Worm (Caenorhabditis elegans) whole organism, mixed stage, embryonic: ENCODE results near the gene srm-3.

Source experiments
- M03D4.4 ChIP-seq: sonication (generic microtip); optimal IDR thresholded peaks from 2 replicates; lab custom pipeline; 2017; ENCODE audit warnings: mild to moderate bottlenecking, missing genetic modification characterization, missing compliant biosample characterization
- blmp-1 ChIP-seq: fragments of 150-350 bp; optimal IDR thresholded peaks from 2 replicates; lab custom pipeline; 2014; ENCODE audit warnings: missing biosample characterization, missing genetic modification characterization
- ceh-39 ChIP-seq: fragments of 150-350 bp; optimal IDR thresholded peaks from 2 replicates; lab custom pipeline; 2014; ENCODE audit warnings: missing biosample characterization, missing genetic modification characterization
- ceh-43 ChIP-seq: fragments of 200-800 bp; sonication (Bioruptor generic); optimal IDR thresholded peaks from 2 replicates; lab custom pipeline; 2018; ENCODE audit warnings: mild to moderate bottlenecking, missing genetic modification characterization, moderate library complexity, missing compliant biosample characterization
- ceh-83 ChIP-seq: fragments of 200-800 bp; sonication (Bioruptor generic); optimal IDR thresholded peaks from 2 replicates; lab custom pipeline; 2018; ENCODE audit warnings: mild to moderate bottlenecking, missing genetic modification characterization, missing compliant biosample characterization
- ces-1 ChIP-seq: fragments of 150-350 bp; optimal IDR thresholded peaks from 2 replicates; lab custom pipeline; 2014; ENCODE audit warnings: missing biosample characterization, missing genetic modification reagents, missing genetic modification characterization
- cnd-1 ChIP-seq: fragments of 200-800 bp; sonication (Bioruptor generic); optimal IDR thresholded peaks from 2 replicates; lab custom pipeline; 2018; ENCODE audit warnings: mild to moderate bottlenecking, missing genetic modification characterization, missing compliant biosample characterization
- drap-1 ChIP-seq: fragments of 200-800 bp; sonication (Bioruptor generic); optimal IDR thresholded peaks from 3 replicates; lab custom pipeline; 2018; ENCODE audit warnings: mild to moderate bottlenecking, missing genetic modification characterization, missing compliant biosample characterization
- elt-1 ChIP-seq: sonication (generic microtip); optimal IDR thresholded peaks from 2 replicates; lab custom pipeline; 2017; ENCODE audit warnings: missing genetic modification characterization, mild to moderate bottlenecking, missing compliant biosample characterization, antibody characterized with exemption, moderate library complexity, borderline replicate concordance; ENCODE audit not compliant: insufficient read depth
- elt-3 ChIP-seq: fragments of 150-350 bp; optimal IDR thresholded peaks from 2 replicates; lab custom pipeline; 2014; ENCODE audit warnings: missing biosample characterization, missing genetic modification characterization
- flh-1 ChIP-seq: fragments of 200-800 bp; sonication (Bioruptor generic); optimal IDR thresholded peaks from 2 replicates; lab custom pipeline; 2018; ENCODE audit warnings: mild to moderate bottlenecking, missing genetic modification characterization, moderate library complexity, missing compliant biosample characterization
- ham-2 ChIP-seq: fragments of 200-800 bp; sonication (Bioruptor generic); optimal IDR thresholded peaks from 2 replicates; lab custom pipeline; 2018; ENCODE audit warnings: mild to moderate bottlenecking, missing genetic modification characterization, missing compliant biosample characterization
- hlh-1 ChIP-seq: fragments of 150-350 bp; optimal IDR thresholded peaks from 2 replicates; lab custom pipeline; 2014; ENCODE audit warnings: missing biosample characterization, missing genetic modification reagents, missing genetic modification characterization
- lin-13 ChIP-seq: fragments of 150-350 bp; optimal IDR thresholded peaks from 2 replicates; lab custom pipeline; 2014; ENCODE audit warnings: missing biosample characterization, missing genetic modification characterization
- lin-32 ChIP-seq: fragments of 200-800 bp; sonication (Bioruptor generic); optimal IDR thresholded peaks from 2 replicates; lab custom pipeline; 2018; ENCODE audit warnings: mild to moderate bottlenecking, missing genetic modification characterization, missing compliant biosample characterization
- lsy-2 ChIP-seq: fragments of 150-350 bp; optimal IDR thresholded peaks from 2 replicates; lab custom pipeline; 2014; ENCODE audit warnings: missing biosample characterization, missing genetic modification characterization
- mab-5 ChIP-seq: fragments of 150-350 bp; optimal IDR thresholded peaks from 2 replicates; lab custom pipeline; 2014; ENCODE audit warnings: missing biosample characterization, missing genetic modification characterization
- mep-1 ChIP-seq: fragments of 150-350 bp; optimal IDR thresholded peaks from 2 replicates; lab custom pipeline; 2017; ENCODE audit warnings: missing biosample characterization, missing genetic modification reagents, missing genetic modification characterization, inconsistent platforms
- mls-2 ChIP-seq: sonication (generic microtip); optimal IDR thresholded peaks from 2 replicates; lab custom pipeline; 2016; ENCODE audit warnings: mild to moderate bottlenecking, missing genetic modification characterization, moderate library complexity, missing compliant biosample characterization
- nhr-2 ChIP-seq: fragments of 150-350 bp; optimal IDR thresholded peaks from 2 replicates; lab custom pipeline; 2014; ENCODE audit warnings: missing biosample characterization, missing genetic modification characterization
- nhr-237 ChIP-seq: fragments of 150-350 bp; optimal IDR thresholded peaks from 2 replicates; lab custom pipeline; 2014; ENCODE audit warnings: missing biosample characterization, missing genetic modification characterization
- nhr-28 ChIP-seq: fragments of 150-350 bp; optimal IDR thresholded peaks from 2 replicates; lab custom pipeline; 2014; ENCODE audit warnings: missing biosample characterization, missing genetic modification characterization
- nhr-76 ChIP-seq: sonication (generic microtip); optimal IDR thresholded peaks from 2 replicates; lab custom pipeline; 2017; ENCODE audit warnings: missing biosample characterization, missing genetic modification characterization
- pha-4 ChIP-seq: fragments of 150-350 bp; optimal IDR thresholded peaks from 2 replicates; lab custom pipeline; 2018; ENCODE audit warnings: missing biosample characterization, missing genetic modification reagents, missing genetic modification characterization
- sem-2 ChIP-seq: fragments of 200-800 bp; sonication (Bioruptor generic); optimal IDR thresholded peaks from 2 replicates; lab custom pipeline; 2018; ENCODE audit warnings: mild to moderate bottlenecking, missing genetic modification characterization, missing compliant biosample characterization
- snpc-4 ChIP-seq: fragments of 150-350 bp; optimal IDR thresholded peaks from 2 replicates; lab custom pipeline; 2014; ENCODE audit warnings: missing biosample characterization, missing genetic modification characterization
- sptf-1 ChIP-seq: sonication (generic microtip); optimal IDR thresholded peaks from 2 replicates; lab custom pipeline; 2017; ENCODE audit warnings: mild to moderate bottlenecking, missing genetic modification characterization, moderate library complexity, missing compliant biosample characterization
- tbx-8 ChIP-seq: fragments of 200-800 bp; sonication (Bioruptor generic); optimal IDR thresholded peaks from 2 replicates; lab custom pipeline; 2018; ENCODE audit warnings: mild to moderate bottlenecking, missing genetic modification characterization, moderate library complexity, missing compliant biosample characterization
- unc-120 ChIP-seq: sonication (generic microtip); optimal IDR thresholded peaks from 2 replicates; lab custom pipeline; 2017; ENCODE audit warnings: missing genetic modification characterization, missing compliant biosample characterization; ENCODE audit not compliant: poor library complexity, severe bottlenecking
- unc-62 ChIP-seq: fragments of 150-350 bp; optimal IDR thresholded peaks from 2 replicates; lab custom pipeline; 2014; ENCODE audit warnings: missing biosample characterization, missing genetic modification reagents, missing genetic modification characterization
- zip-8 ChIP-seq: fragments of 150-350 bp; optimal IDR thresholded peaks from 2 replicates; lab custom pipeline; 2014; ENCODE audit warnings: missing biosample characterization, missing genetic modification characterization

Gene srm-3

ce11 chrIV:9657753-9658152 is 9.0 kb downstream of the srm-3 start, which contains the start of gene acc-1:
acc-1 (plus strand) TSS chrIV:9658053.
- no peak for TF ChIP-seq lsy-2
- TF ChIP-seq ceh-39 (tag; lab: Kevin White, UChicago): no peak

ce11 chrIV:9659999-9660398 is 11.2 kb downstream of the srm-3 start:
- no peak for TF ChIP-seq snpc-4 (tag; lab: Kevin White, UChicago)
- peak; percentile 61 for TF ChIP-seq ces-1 (GFP tag; lab: Kevin White, UChicago)
- TF ChIP-seq, all 35 proteins: peak for 1

DNA sequence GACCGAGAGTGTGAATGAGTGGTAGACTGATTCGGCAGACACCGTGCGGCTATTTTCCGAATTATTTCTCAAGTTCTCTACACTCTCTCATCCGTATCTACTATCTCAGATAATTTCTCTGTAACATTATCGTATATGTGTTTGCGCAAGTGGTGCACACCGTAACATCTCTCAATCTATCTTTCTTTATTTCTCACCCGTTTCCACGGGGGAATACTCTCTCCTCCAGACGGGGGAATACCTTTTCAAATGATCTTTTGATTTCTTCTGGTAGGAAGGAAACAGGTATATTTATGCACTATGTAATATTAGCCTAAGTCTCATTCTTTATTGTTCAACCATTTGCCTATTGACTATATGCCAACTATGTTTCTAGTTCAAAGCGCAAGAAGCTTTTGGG is 18.3 kb downstream of the srm-3 start:
- no peak for TF ChIP-seq ces-1 (GFP tag; lab: Kevin White, UChicago)
- peak; percentile 78 for TF ChIP-seq elt-1 (tag; lab: Kevin White, UChicago)
- no peak for TF ChIP-seq flh-1 (GFP tag; lab: Kevin White, UChicago)
- no peak for TF ChIP-seq mep-1 (tag; lab: Kevin White, UChicago)
- no peak for TF ChIP-seq cnd-1 (tag; lab: Kevin White, UChicago)
- no peak for TF ChIP-seq lin-32 (GFP tag; lab: Kevin White, UChicago)
- TF ChIP-seq sptf-1 (tag; lab: Kevin White, UChicago): no peak
- peak; percentile 53 for TF ChIP-seq nhr-237 (tag; lab: Kevin White, UChicago)
- TF ChIP-seq drap-1 (GFP tag; lab: Kevin White, UChicago): no peak
- TF ChIP-seq ceh-39 (tag; lab: Kevin White, UChicago): peak; percentile 24
- TF ChIP-seq sem-2 (GFP tag; lab: Kevin White, UChicago): no peak
- no peak for TF ChIP-seq ham-2 (GFP tag; lab: Kevin White, UChicago)
- TF ChIP-seq pha-4 (tag; lab: Kevin White, UChicago): peak; percentile 50
- TF ChIP-seq ceh-43 (GFP tag; lab: Kevin White, UChicago): no peak
- TF ChIP-seq unc-62 (GFP tag; lab: Kevin White, UChicago): peak; percentile 40
- no peak for TF ChIP-seq snpc-4 (tag; lab: Kevin White, UChicago)
- no peak for TF ChIP-seq mab-5
- TF ChIP-seq elt-3 (tag; lab: Kevin White, UChicago): peak; percentile 4
- TF ChIP-seq nhr-28: no peak
- peak; percentile 27 for TF ChIP-seq lsy-2
- TF ChIP-seq unc-120 (tag; lab: Kevin White, UChicago): no peak
- no peak for TF ChIP-seq hlh-1 (tag; lab: Kevin White, UChicago)
- no peak for TF ChIP-seq mls-2
- no peak for TF ChIP-seq blmp-1 (tag; lab: Kevin White, UChicago)

ce11 chrIV:9668103-9668672 is 19.4 kb downstream of the srm-3 start:
- no peak for TF ChIP-seq elt-3 (tag; lab: Kevin White, UChicago)
- no peak for TF ChIP-seq pha-4 (tag; lab: Kevin White, UChicago)
- TF ChIP-seq snpc-4 (tag; lab: Kevin White, UChicago): no peak
- no peak for TF ChIP-seq nhr-2 (tag; lab: Kevin White, UChicago)
- TF ChIP-seq mep-1 (tag; lab: Kevin White, UChicago): no peak
- TF ChIP-seq zip-8 (tag; lab: Kevin White, UChicago): no peak
- TF ChIP-seq ceh-83: no peak
- no peak for TF ChIP-seq drap-1 (GFP tag; lab: Kevin White, UChicago)
- TF ChIP-seq ceh-39 (tag; lab: Kevin White, UChicago): no peak
- no peak for TF ChIP-seq tbx-8 (GFP tag; lab: Kevin White, UChicago)

- TF ChIP-seq M03D4.4 (tag; lab: Kevin White, UChicago) (no peak), ham-2 (GFP tag; lab: Kevin White, UChicago) (no peak), blmp-1 (tag; lab: Kevin White, UChicago) (no peak), zip-8 (tag; lab: Kevin White, UChicago) (no peak), ces-1 (GFP tag; lab: Kevin White, UChicago) (no peak), unc-62 (GFP tag; lab: Kevin White, UChicago) (no peak), snpc-4 (tag; lab: Kevin White, UChicago) (no peak), nhr-76 (tag; lab: Kevin White, UChicago) (no peak), nhr-2 (tag; lab: Kevin White, UChicago) (no peak), ceh-83 (no peak), nhr-237 (tag; lab: Kevin White, UChicago) (no peak), nhr-28 (no peak), cnd-1 (tag; lab: Kevin White, UChicago) (no peak), lsy-2 (no peak), lin-13 (tag; lab: Kevin White, UChicago) (no peak)
Measured at ce11 chrIV:9669969-9670368, 21.2 kb downstream of the srm-3 start.
